Worm (Caenorhabditis elegans) whole organism, L1 larva: ENCODE data around the gene doxa-1.

Source experiments
- C16A3.4 ChIP-seq: fragments of 150-350 bp; optimal IDR thresholded peaks from 2 replicates; lab custom pipeline; 2014; ENCODE audit warnings: missing biosample characterization, missing genetic modification characterization
- C34B4.2 ChIP-seq: sonication (generic microtip); optimal IDR thresholded peaks from 2 replicates; lab custom pipeline; 2017; ENCODE audit warnings: mild to moderate bottlenecking, missing genetic modification characterization, missing compliant biosample characterization
- Y116A8C.19 ChIP-seq: sonication (generic microtip); optimal IDR thresholded peaks from 2 replicates; lab custom pipeline; 2016; ENCODE audit warnings: missing compliant biosample characterization, missing genetic modification characterization, borderline replicate concordance
- alr-1 ChIP-seq: fragments of 200-800 bp; sonication (Bioruptor generic); optimal IDR thresholded peaks from 2 replicates; lab custom pipeline; 2018; ENCODE audit warnings: borderline replicate concordance, mild to moderate bottlenecking, missing genetic modification characterization, missing compliant biosample characterization
- blmp-1 ChIP-seq: fragments of 150-350 bp; optimal IDR thresholded peaks from 2 replicates; lab custom pipeline; 2014; ENCODE audit warnings: missing biosample characterization, missing genetic modification characterization
- ceh-8 ChIP-seq: fragments of 200-800 bp; sonication (Bioruptor generic); optimal IDR thresholded peaks from 2 replicates; lab custom pipeline; 2018; ENCODE audit warnings: mild to moderate bottlenecking, missing genetic modification characterization, moderate library complexity, missing compliant biosample characterization
- ceh-88 ChIP-seq: fragments of 200-800 bp; sonication (Bioruptor generic); IDR thresholded peaks from 2 replicates; pipeline ENCODE4 v1.3.6; 2022; ENCODE audit warnings: missing genetic modification characterization, missing compliant biosample characterization
- ceh-90 ChIP-seq: sonication (generic microtip); optimal IDR thresholded peaks from 2 replicates; lab custom pipeline; 2016; ENCODE audit warnings: missing genetic modification characterization, missing compliant biosample characterization
- ces-1 ChIP-seq: fragments of 150-350 bp; optimal IDR thresholded peaks from 2 replicates; lab custom pipeline; 2014; ENCODE audit warnings: missing biosample characterization, missing genetic modification reagents, missing genetic modification characterization
- efl-3 ChIP-seq: fragments of 200-800 bp; sonication (Bioruptor generic); optimal IDR thresholded peaks from 2 replicates; lab custom pipeline; 2018; ENCODE audit warnings: mild to moderate bottlenecking, missing genetic modification characterization, missing compliant biosample characterization
- egl-13 ChIP-seq: sonication (generic microtip); optimal IDR thresholded peaks from 2 replicates; lab custom pipeline; 2016; ENCODE audit warnings: missing genotype, missing genetic modification reagents, missing genetic modification characterization, missing compliant biosample characterization
- elt-2 ChIP-seq: sonication (generic microtip); optimal IDR thresholded peaks from 2 replicates; lab custom pipeline; 2016; ENCODE audit warnings: missing genetic modification characterization, mild to moderate bottlenecking, inconsistent platforms, missing compliant biosample characterization, missing genetic modification reagents
- elt-3 ChIP-seq, 6 experiments: fragments of 150-350 bp in 1 of 6; sonication (generic microtip); optimal IDR thresholded peaks; 2 replicates each; lab custom pipeline; 2017 to 2018; ENCODE audit warnings: missing biosample characterization in 6 of 6, missing genetic modification characterization in 6 of 6, inconsistent platforms in 1 of 6
- fkh-10 ChIP-seq: sonication (generic microtip); optimal IDR thresholded peaks from 2 replicates; lab custom pipeline; 2017; ENCODE audit warnings: missing biosample characterization, missing genetic modification reagents, missing genetic modification characterization
- fkh-4 ChIP-seq: sonication (generic microtip); optimal IDR thresholded peaks from 2 replicates; lab custom pipeline; 2016; ENCODE audit warnings: missing compliant biosample characterization, missing genetic modification characterization, borderline replicate concordance
- fkh-8 ChIP-seq: sonication (generic microtip); optimal IDR thresholded peaks from 2 replicates; lab custom pipeline; 2016; ENCODE audit warnings: mild to moderate bottlenecking, missing genetic modification characterization, missing compliant biosample characterization
- fos-1 ChIP-seq: fragments of 150-350 bp; optimal IDR thresholded peaks from 2 replicates; lab custom pipeline; 2014; ENCODE audit warnings: missing biosample characterization, missing genetic modification characterization
- grh-1 ChIP-seq: fragments of 200-800 bp; sonication (Bioruptor generic); IDR thresholded peaks from 2 replicates; pipeline ENCODE4 v1.3.6; 2022; ENCODE audit warnings: missing genetic modification reagents, missing genetic modification characterization, missing compliant biosample characterization
- hlh-4 ChIP-seq: sonication (generic microtip); optimal IDR thresholded peaks from 2 replicates; lab custom pipeline; 2016; ENCODE audit warnings: mild to moderate bottlenecking, missing genetic modification characterization, missing compliant biosample characterization
- hpl-2 ChIP-seq: fragments of 150-350 bp; optimal IDR thresholded peaks from 2 replicates; lab custom pipeline; 2014; ENCODE audit warnings: missing biosample characterization, missing genetic modification reagents, missing genetic modification characterization
- isw-1 ChIP-seq: fragments of 200-800 bp; sonication (Bioruptor generic); IDR thresholded peaks from 2 replicates; pipeline ENCODE4 v1.3.6; 2022; ENCODE audit warnings: missing genetic modification characterization, missing compliant biosample characterization
- lin-13 ChIP-seq: fragments of 150-350 bp; optimal IDR thresholded peaks from 2 replicates; lab custom pipeline; 2014; ENCODE audit warnings: missing biosample characterization, missing genetic modification reagents, missing genetic modification characterization
- lin-15B ChIP-seq: fragments of 150-350 bp; sonication (generic microtip); optimal IDR thresholded peaks from 3 replicates; lab custom pipeline; 2014; ENCODE audit warnings: missing biosample characterization, missing genetic modification characterization
- lin-35 ChIP-seq, 2 experiments: fragments of 150-350 bp; optimal IDR thresholded peaks; 2 replicates each; lab custom pipeline; 2014; ENCODE audit warnings: missing biosample characterization in 2 of 2, missing genetic modification characterization in 2 of 2, missing genetic modification reagents in 2 of 2
- lin-39 ChIP-seq: fragments of 150-350 bp; optimal IDR thresholded peaks from 2 replicates; lab custom pipeline; 2014; ENCODE audit warnings: missing biosample characterization, missing genetic modification reagents, missing genetic modification characterization
- lir-3 ChIP-seq: sonication (generic microtip); optimal IDR thresholded peaks from 2 replicates; lab custom pipeline; 2016; ENCODE audit warnings: mild to moderate bottlenecking, missing genetic modification characterization, moderate library complexity, missing compliant biosample characterization; ENCODE audit not compliant: poor library complexity
- lsy-2 ChIP-seq, 2 experiments: fragments of 150-350 bp; optimal IDR thresholded peaks; 2 replicates each; lab custom pipeline; 2014; ENCODE audit warnings: missing biosample characterization in 2 of 2, missing genetic modification characterization in 2 of 2
- mdl-1 ChIP-seq, 2 experiments: fragments of 150-350 bp; optimal IDR thresholded peaks; 2 replicates each; lab custom pipeline; 2014 to 2017; ENCODE audit warnings: missing biosample characterization in 2 of 2, missing genetic modification characterization in 2 of 2, inconsistent platforms in 1 of 2
- mef-2 ChIP-seq: fragments of 150-350 bp; optimal IDR thresholded peaks from 2 replicates; lab custom pipeline; 2014; ENCODE audit warnings: missing biosample characterization, missing genetic modification characterization
- mep-1 ChIP-seq: fragments of 150-350 bp; optimal IDR thresholded peaks from 2 replicates; lab custom pipeline; 2014; ENCODE audit warnings: missing biosample characterization, missing genetic modification characterization
- nhr-12 ChIP-seq: sonication (generic microtip); optimal IDR thresholded peaks from 2 replicates; lab custom pipeline; 2017; ENCODE audit warnings: missing biosample characterization, missing genetic modification characterization
- nhr-20 ChIP-seq: sonication (generic microtip); optimal IDR thresholded peaks from 2 replicates; lab custom pipeline; 2016; ENCODE audit warnings: mild to moderate bottlenecking, missing genetic modification characterization, missing compliant biosample characterization
- nhr-237 ChIP-seq: fragments of 150-350 bp; optimal IDR thresholded peaks from 2 replicates; lab custom pipeline; 2014; ENCODE audit warnings: missing biosample characterization, missing genetic modification characterization
- nhr-28 ChIP-seq: fragments of 150-350 bp; optimal IDR thresholded peaks from 2 replicates; lab custom pipeline; 2014; ENCODE audit warnings: missing biosample characterization, missing genetic modification characterization
- nhr-47 ChIP-seq: sonication (generic microtip); optimal IDR thresholded peaks from 2 replicates; lab custom pipeline; 2016; ENCODE audit warnings: mild to moderate bottlenecking, missing genetic modification characterization, moderate library complexity, missing compliant biosample characterization
- nhr-71 ChIP-seq: sonication (generic microtip); optimal IDR thresholded peaks from 2 replicates; lab custom pipeline; 2016; ENCODE audit warnings: mild to moderate bottlenecking, missing genetic modification characterization, moderate library complexity, missing compliant biosample characterization
- nhr-76 ChIP-seq: sonication (generic microtip); optimal IDR thresholded peaks from 2 replicates; lab custom pipeline; 2017; ENCODE audit warnings: missing biosample characterization, missing genetic modification characterization
- nhr-77 ChIP-seq: fragments of 150-350 bp; optimal IDR thresholded peaks from 2 replicates; lab custom pipeline; 2014; ENCODE audit warnings: missing biosample characterization, missing genetic modification characterization
- nhr-85 ChIP-seq: sonication (generic microtip); peaks from one replicate; lab custom pipeline; 2016; ENCODE audit warnings: missing genetic modification characterization, inconsistent platforms, missing compliant biosample characterization
- nhr-90 ChIP-seq: sonication (generic microtip); optimal IDR thresholded peaks from 2 replicates; lab custom pipeline; 2016; ENCODE audit warnings: mild to moderate bottlenecking, missing genetic modification characterization, missing compliant biosample characterization; ENCODE audit not compliant: poor library complexity
- pag-3 ChIP-seq: sonication (generic microtip); optimal IDR thresholded peaks from 2 replicates; lab custom pipeline; 2017; ENCODE audit warnings: missing genetic modification characterization, mild to moderate bottlenecking, missing compliant biosample characterization, antibody characterized with exemption, borderline replicate concordance; ENCODE audit not compliant: insufficient read depth
- pqm-1 ChIP-seq: sonication (generic microtip); optimal IDR thresholded peaks from 3 replicates; lab custom pipeline; 2017; ENCODE audit warnings: missing biosample characterization, missing genetic modification characterization
- skn-1 ChIP-seq: fragments of 150-350 bp; optimal IDR thresholded peaks from 2 replicates; lab custom pipeline; 2014; ENCODE audit warnings: missing biosample characterization, missing genetic modification characterization
- sptf-1 ChIP-seq: fragments of 150-350 bp; optimal IDR thresholded peaks from 2 replicates; lab custom pipeline; 2014; ENCODE audit warnings: missing biosample characterization, missing genetic modification characterization
- swsn-7 ChIP-seq: sonication (generic microtip); optimal IDR thresholded peaks from 2 replicates; lab custom pipeline; 2016; ENCODE audit warnings: missing genetic modification characterization, missing compliant biosample characterization
- tbx-2 ChIP-seq: sonication (generic microtip); optimal IDR thresholded peaks from 2 replicates; lab custom pipeline; 2016; ENCODE audit warnings: missing genetic modification characterization, missing compliant biosample characterization
- tlp-1 ChIP-seq: fragments of 150-350 bp; optimal IDR thresholded peaks from 2 replicates; lab custom pipeline; 2014; ENCODE audit warnings: missing biosample characterization, missing genetic modification characterization
- unc-98 ChIP-seq: fragments of 200-800 bp; sonication (Bioruptor generic); IDR thresholded peaks from 2 replicates; pipeline ENCODE4 v1.3.6; 2022; ENCODE audit warnings: missing genetic modification characterization, missing compliant biosample characterization
- zag-1 ChIP-seq: fragments of 150-350 bp; optimal IDR thresholded peaks from 2 replicates; lab custom pipeline; 2014; ENCODE audit warnings: missing biosample characterization, missing genetic modification characterization
- ztf-11 ChIP-seq, 2 experiments: sonication (generic microtip); optimal IDR thresholded peaks; 2 replicates each; lab custom pipeline; 2016 to 2017; ENCODE audit warnings: missing genetic modification characterization in 2 of 2, missing biosample characterization in 1 of 2, missing compliant biosample characterization in 1 of 2

The doxa-1 gene

ce11 chrIII:8551705-8552104 is 29.2 kb upstream of the doxa-1 start:
- TF ChIP-seq mep-1 (tag; lab: Kevin White, UChicago) (no peak), hlh-4 (tag; lab: Kevin White, UChicago) (no peak), nhr-76 (tag; lab: Kevin White, UChicago) (no peak), lin-13 (GFP tag; lab: Kevin White, UChicago) (no peak), nhr-12 (tag; lab: Kevin White, UChicago) (no peak), nhr-28 (tag; lab: Kevin White, UChicago) (no peak), nhr-47 (no peak), hpl-2 (GFP tag; lab: Kevin White, UChicago) (no peak), lin-39 (no peak), elt-3 (tag; optimal IDR thresholded peaks at IDR 0.05; lab: Kevin White, UChicago) (no peak), sptf-1 (no peak), nhr-90 (no peak), alr-1 (no peak), lin-35 (GFP tag; optimal IDR thresholded peaks at IDR 0.05; lab: Kevin White, UChicago) (no peak), ceh-90 (tag; lab: Kevin White, UChicago) (no peak)
- TF ChIP-seq, all 84 proteins: peak for 0

- TF ChIP-seq efl-3 (GFP tag; lab: Kevin White, UChicago) (no peak), swsn-7 (tag; lab: Kevin White, UChicago) (peak; percentile 2), lsy-2 (tag; optimal IDR thresholded peaks at IDR 0.05; lab: Kevin White, UChicago) (peak; percentile 2 to 24), isw-1 (GFP tag; lab: Robert Waterston, UW) (no peak), nhr-71 (tag; lab: Kevin White, UChicago) (peak; percentile 28), hpl-2 (GFP tag; lab: Kevin White, UChicago) (no peak), nhr-28 (tag; lab: Kevin White, UChicago) (no peak), nhr-20 (tag; lab: Kevin White, UChicago) (peak; percentile 3), zag-1 (tag; lab: Kevin White, UChicago) (no peak), grh-1 (GFP tag; lab: Robert Waterston, UW) (no peak), blmp-1 (tag; lab: Kevin White, UChicago) (peak; percentile 63), lin-35 (GFP tag; optimal IDR thresholded peaks at IDR 0.05; lab: Kevin White, UChicago) (peak in 1 of 2 experiments; percentile 5), skn-1 (tag; lab: Kevin White, UChicago) (peak; percentile 100), nhr-85 (peak; percentile 22), lin-15B (tag; lab: Kevin White, UChicago) (no peak), fkh-8 (tag; lab: Kevin White, UChicago) (no peak), nhr-237 (tag; lab: Kevin White, UChicago) (no peak), tbx-2 (tag; lab: Kevin White, UChicago) (no peak), unc-98 (GFP tag; lab: Robert Waterston, UW) (no peak), fos-1 (tag; lab: Kevin White, UChicago) (no peak), tlp-1 (tag; lab: Kevin White, UChicago) (no peak), lir-3 (tag; lab: Kevin White, UChicago) (no peak), nhr-77 (tag; lab: Kevin White, UChicago) (no peak), mep-1 (tag; lab: Kevin White, UChicago) (peak; percentile 36), C16A3.4 (tag; lab: Kevin White, UChicago) (no peak), fkh-10 (GFP tag; lab: Kevin White, UChicago) (no peak)
These were observed 28.8 kb upstream of the doxa-1 start, which contains the start of gene C02D5.4 for ce11 chrIII:8552125-8552524. Gene C02D5.4, plus strand, starts transcription at chrIII:8552165.

DNA sequence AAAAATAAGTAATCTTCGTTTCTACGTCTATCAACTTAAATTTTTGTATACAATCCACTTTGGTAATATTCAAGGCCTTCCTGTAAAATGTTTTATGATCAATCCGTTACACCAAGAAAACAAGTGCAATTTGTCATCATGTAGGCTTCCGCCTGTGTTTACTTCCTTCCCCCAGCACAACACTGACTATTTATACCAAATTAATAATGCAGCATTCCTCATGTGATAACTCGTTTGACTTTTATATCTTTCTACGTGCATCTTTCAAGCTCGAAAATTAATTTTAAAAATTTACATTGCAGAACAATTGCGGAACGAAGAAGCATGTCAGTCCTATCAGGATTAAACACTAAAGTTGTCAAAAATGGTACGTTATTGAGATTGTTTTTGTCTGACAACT is 26.4 kb upstream of the doxa-1 start, which contains the start of gene gsto-2:
TSS of gene gsto-2 (plus strand) at position 301 of the 400 bp plus-strand sequence.
- TF ChIP-seq ceh-8 (GFP tag; lab: Kevin White, UChicago) (no peak), pqm-1 (tag; lab: Kevin White, UChicago) (no peak), egl-13 (tag; lab: Kevin White, UChicago) (no peak), C34B4.2 (tag; lab: Kevin White, UChicago) (no peak), unc-98 (GFP tag; lab: Robert Waterston, UW) (no peak), mdl-1 (tag; optimal IDR thresholded peaks at IDR 0.05; lab: Kevin White, UChicago) (no peak), ceh-88 (GFP tag; lab: Robert Waterston, UW) (no peak), Y116A8C.19 (no peak), fkh-4 (tag; lab: Kevin White, UChicago) (no peak), ces-1 (GFP tag; lab: Kevin White, UChicago) (no peak), nhr-12 (tag; lab: Kevin White, UChicago) (no peak), mef-2 (tag; lab: Kevin White, UChicago) (no peak), pag-3 (tag; lab: Kevin White, UChicago) (no peak), fos-1 (tag; lab: Kevin White, UChicago) (no peak), lin-35 (GFP tag; optimal IDR thresholded peaks at IDR 0.05; lab: Kevin White, UChicago) (no peak), ztf-11 (tag; optimal IDR thresholded peaks at IDR 0.05; lab: Kevin White, UChicago) (no peak), elt-2 (tag; lab: Kevin White, UChicago) (no peak), fkh-8 (tag; lab: Kevin White, UChicago) (no peak)
